Fruit fly (Drosophila melanogaster) whole organism, embryonic: ENCODE results near the gene CG6983.

Experiments used
- Blimp-1 ChIP-seq: fragments of 200-800 bp; sonication (Bioruptor generic); optimal IDR thresholded peaks from 3 replicates; lab custom pipeline; 2018; ENCODE audit warnings: missing biosample characterization, missing genetic modification characterization, mild to moderate bottlenecking, moderate library complexity, missing genetic modification reagents
- BtbVII ChIP-seq: fragments of 200-800 bp; sonication (Bioruptor generic); optimal IDR thresholded peaks from 3 replicates; lab custom pipeline; 2017; ENCODE audit warnings: missing biosample characterization, mild to moderate bottlenecking, missing genetic modification characterization
- CG10147 ChIP-seq: fragments of 200-800 bp; sonication (Bioruptor generic); optimal IDR thresholded peaks from 2 replicates; lab custom pipeline; 2019; ENCODE audit warnings: missing biosample characterization, mild to moderate bottlenecking, missing genetic modification characterization, moderate library complexity
- CG10366 ChIP-seq: fragments of 200-800 bp; sonication (Bioruptor generic); IDR thresholded peaks from 2 replicates; pipeline ENCODE4 v1.3.6; 2022; ENCODE audit warnings: missing biosample characterization, missing genetic modification characterization
- CG10959 ChIP-seq: fragments of 200-800 bp; sonication (Bioruptor generic); IDR thresholded peaks from 2 replicates; pipeline ENCODE4 v1.3.6; 2022; ENCODE audit warnings: missing biosample characterization, missing genetic modification characterization
- CG12104 ChIP-seq: fragments of 200-800 bp; sonication (Bioruptor generic); optimal IDR thresholded peaks from 3 replicates; lab custom pipeline; 2016; ENCODE audit warnings: missing biosample characterization, missing genetic modification characterization
- CG13123 ChIP-seq: fragments of 200-800 bp; sonication (Bioruptor generic); optimal IDR thresholded peaks from 2 replicates; lab custom pipeline; 2016; ENCODE audit warnings: missing biosample characterization, missing genetic modification characterization
- CG15514 ChIP-seq: fragments of 200-800 bp; sonication (Bioruptor generic); optimal IDR thresholded peaks from 3 replicates; lab custom pipeline; 2017; ENCODE audit warnings: missing biosample characterization, missing genetic modification characterization, mild to moderate bottlenecking, moderate library complexity, missing genetic modification reagents
- CG18764 ChIP-seq: fragments of 200-800 bp; sonication (Bioruptor generic); optimal IDR thresholded peaks from 3 replicates; lab custom pipeline; 2016; ENCODE audit warnings: missing biosample characterization, missing genetic modification characterization
- CG2202 ChIP-seq: fragments of 200-800 bp; sonication (Bioruptor generic); optimal IDR thresholded peaks from 2 replicates; lab custom pipeline; 2018; ENCODE audit warnings: missing biosample characterization, mild to moderate bottlenecking, missing genetic modification characterization
- CG3281 ChIP-seq: fragments of 200-800 bp; sonication (Bioruptor generic); optimal IDR thresholded peaks from 3 replicates; lab custom pipeline; 2017; ENCODE audit warnings: missing biosample characterization, mild to moderate bottlenecking, missing genetic modification characterization
- CG43689 ChIP-seq: fragments of 200-800 bp; sonication (Bioruptor generic); IDR thresholded peaks from 2 replicates; pipeline ENCODE4 v1.3.6; 2022; ENCODE audit warnings: missing biosample characterization, missing genetic modification characterization
- CG4424 ChIP-seq: fragments of 200-800 bp; sonication (Bioruptor generic); optimal IDR thresholded peaks from 3 replicates; lab custom pipeline; 2016; ENCODE audit warnings: missing biosample characterization, missing genetic modification characterization
- CG5953 ChIP-seq: fragments of 200-800 bp; sonication (Bioruptor generic); IDR thresholded peaks from 2 replicates; pipeline ENCODE4 v1.3.6; 2022; ENCODE audit warnings: missing biosample characterization, missing genetic modification characterization
- CG6683 ChIP-seq: fragments of 200-800 bp; sonication (Bioruptor generic); optimal IDR thresholded peaks from 2 replicates; lab custom pipeline; 2017; ENCODE audit warnings: missing biosample characterization, mild to moderate bottlenecking, missing genetic modification characterization, missing genetic modification reagents
- CG6791 ChIP-seq: fragments of 200-800 bp; sonication (Bioruptor generic); IDR thresholded peaks from 3 replicates; pipeline ENCODE4 v1.3.6; 2022; ENCODE audit warnings: missing biosample characterization, missing genetic modification characterization; ENCODE audit not compliant: partially characterized antibody
- CG7987 ChIP-seq: fragments of 200-800 bp; sonication (Bioruptor generic); optimal IDR thresholded peaks from 2 replicates; lab custom pipeline; 2018; ENCODE audit warnings: missing biosample characterization, mild to moderate bottlenecking, missing genetic modification characterization, moderate library complexity
- CG9215 ChIP-seq: fragments of 200-800 bp; sonication (Bioruptor generic); IDR thresholded peaks from 2 replicates; pipeline ENCODE4 v1.3.6; 2022; ENCODE audit warnings: missing biosample characterization, missing genetic modification characterization
- Dip3 ChIP-seq: fragments of 200-800 bp; sonication (Bioruptor generic); optimal IDR thresholded peaks from 3 replicates; lab custom pipeline; 2016; ENCODE audit warnings: missing biosample characterization, missing genetic modification characterization
- Dll ChIP-seq: fragments of 200-800 bp; sonication (Bioruptor generic); IDR thresholded peaks from 4 replicates; pipeline ENCODE4 v1.3.6; 2022; ENCODE audit warnings: missing biosample characterization, missing genetic modification characterization; ENCODE audit not compliant: partially characterized antibody
- Doc3 ChIP-seq: fragments of 200-800 bp; sonication (Bioruptor generic); IDR thresholded peaks from 3 replicates; pipeline ENCODE4 v1.3.6; 2022; ENCODE audit warnings: missing biosample characterization, missing genetic modification characterization; ENCODE audit not compliant: partially characterized antibody
- Elba2 ChIP-seq: fragments of 200-800 bp; sonication (Bioruptor generic); optimal IDR thresholded peaks from 3 replicates; lab custom pipeline; 2016; ENCODE audit warnings: missing biosample characterization, missing genetic modification characterization
- Fer2 ChIP-seq: fragments of 200-800 bp; sonication (Bioruptor generic); optimal IDR thresholded peaks from 2 replicates; lab custom pipeline; 2018; ENCODE audit warnings: missing biosample characterization, mild to moderate bottlenecking, missing genetic modification characterization, moderate library complexity
- HLHmδ ChIP-seq: fragments of 200-800 bp; sonication (Bioruptor generic); optimal IDR thresholded peaks from 2 replicates; lab custom pipeline; 2018; ENCODE audit warnings: missing biosample characterization, mild to moderate bottlenecking, missing genetic modification characterization, moderate library complexity
- Hsf ChIP-seq: fragments of 200-800 bp; sonication (Bioruptor generic); optimal IDR thresholded peaks from 3 replicates; lab custom pipeline; 2016; ENCODE audit warnings: missing biosample characterization, missing genetic modification characterization
- Meics ChIP-seq: fragments of 200-800 bp; sonication (Bioruptor generic); optimal IDR thresholded peaks from 2 replicates; lab custom pipeline; 2017; ENCODE audit warnings: missing biosample characterization, mild to moderate bottlenecking, missing genetic modification characterization
- NK7.1 ChIP-seq: fragments of 200-800 bp; sonication (Bioruptor generic); optimal IDR thresholded peaks from 3 replicates; lab custom pipeline; 2016; ENCODE audit warnings: missing biosample characterization, missing genetic modification characterization
- Neu2 ChIP-seq: fragments of 200-800 bp; sonication (Bioruptor generic); optimal IDR thresholded peaks from 3 replicates; lab custom pipeline; 2016; ENCODE audit warnings: missing biosample characterization, missing genetic modification characterization, borderline replicate concordance
- Oli ChIP-seq: fragments of 200-800 bp; sonication (Bioruptor generic); optimal IDR thresholded peaks from 2 replicates; lab custom pipeline; 2018; ENCODE audit warnings: missing biosample characterization, mild to moderate bottlenecking, missing genetic modification characterization, moderate library complexity
- PHDP ChIP-seq: fragments of 200-800 bp; sonication (Bioruptor generic); optimal IDR thresholded peaks from 3 replicates; lab custom pipeline; 2018; ENCODE audit warnings: missing biosample characterization, mild to moderate bottlenecking, missing genetic modification characterization, moderate library complexity
- aop ChIP-seq: fragments of 200-800 bp; sonication (Bioruptor generic); IDR thresholded peaks from 2 replicates; pipeline ENCODE4 v1.3.6; 2022; ENCODE audit warnings: missing biosample characterization, missing genetic modification characterization
- btn ChIP-seq: fragments of 200-800 bp; sonication (Bioruptor generic); optimal IDR thresholded peaks from 2 replicates; lab custom pipeline; 2016; ENCODE audit warnings: missing biosample characterization, missing genetic modification characterization
- ci ChIP-seq: fragments of 200-800 bp; sonication (Bioruptor generic); IDR thresholded peaks from 3 replicates; pipeline ENCODE4 v1.3.6; 2022; ENCODE audit warnings: missing biosample characterization, missing genetic modification characterization
- corto ChIP-seq: fragments of 200-800 bp; sonication (Bioruptor generic); optimal IDR thresholded peaks from 2 replicates; lab custom pipeline; 2016; ENCODE audit warnings: missing biosample characterization, mild to moderate bottlenecking, missing genetic modification characterization, moderate library complexity
- crc ChIP-seq: fragments of 200-800 bp; sonication (Bioruptor generic); optimal IDR thresholded peaks from 2 replicates; lab custom pipeline; 2016; ENCODE audit warnings: missing biosample characterization, missing genetic modification characterization
- croc ChIP-seq: fragments of 200-800 bp; sonication (Bioruptor generic); conservative IDR thresholded peaks from 3 replicates; pipeline ENCODE4 v1.3.6; 2022; ENCODE audit warnings: missing biosample characterization, missing genetic modification characterization
- gfzf ChIP-seq: fragments of 200-800 bp; sonication (Bioruptor generic); optimal IDR thresholded peaks from 2 replicates; lab custom pipeline; 2016; ENCODE audit warnings: missing biosample characterization, mild to moderate bottlenecking, missing genetic modification characterization, moderate library complexity
- jing ChIP-seq: fragments of 200-800 bp; sonication (Bioruptor generic); optimal IDR thresholded peaks from 2 replicates; lab custom pipeline; 2018; ENCODE audit warnings: missing biosample characterization, mild to moderate bottlenecking, missing genetic modification characterization
- knrl ChIP-seq: fragments of 200-800 bp; sonication (Bioruptor generic); IDR thresholded peaks from 3 replicates; pipeline ENCODE4 v1.3.6; 2022; ENCODE audit warnings: missing biosample characterization, missing genetic modification characterization; ENCODE audit not compliant: partially characterized antibody
- lbe ChIP-seq: fragments of 200-800 bp; sonication (Bioruptor generic); optimal IDR thresholded peaks from 2 replicates; lab custom pipeline; 2016; ENCODE audit warnings: missing biosample characterization, mild to moderate bottlenecking, missing genetic modification characterization
- lilli ChIP-seq: fragments of 200-800 bp; sonication (Bioruptor generic); optimal IDR thresholded peaks from 3 replicates; lab custom pipeline; 2016; ENCODE audit warnings: missing biosample characterization, missing genetic modification characterization
- luna ChIP-seq: fragments of 200-800 bp; sonication (Bioruptor generic); optimal IDR thresholded peaks from 2 replicates; lab custom pipeline; 2016; ENCODE audit warnings: missing biosample characterization, missing genetic modification characterization
- nerfin-2 ChIP-seq: fragments of 200-800 bp; sonication (Bioruptor generic); IDR thresholded peaks from 2 replicates; pipeline ENCODE4 v1.3.6; 2022; ENCODE audit warnings: missing biosample characterization, missing genetic modification characterization; ENCODE audit not compliant: partially characterized antibody
- otp ChIP-seq: fragments of 200-800 bp; sonication (Bioruptor generic); IDR thresholded peaks from 3 replicates; pipeline ENCODE4, ENCODE4 v1.3.6; 2022; ENCODE audit warnings: missing biosample characterization, missing genetic modification characterization
- p53 ChIP-seq: fragments of 200-800 bp; sonication (Bioruptor generic); optimal IDR thresholded peaks from 2 replicates; lab custom pipeline; 2016; ENCODE audit warnings: missing biosample characterization, missing genetic modification characterization
- pb ChIP-seq: fragments of 200-800 bp; sonication (Bioruptor generic); optimal IDR thresholded peaks from 3 replicates; lab custom pipeline; 2016; ENCODE audit warnings: missing biosample characterization, missing genetic modification characterization
- shn ChIP-seq: fragments of 200-800 bp; sonication (Bioruptor generic); optimal IDR thresholded peaks from 3 replicates; lab custom pipeline; 2016; ENCODE audit warnings: missing biosample characterization, missing genetic modification characterization
- trh ChIP-seq: fragments of 200-800 bp; sonication (Bioruptor generic); optimal IDR thresholded peaks from 2 replicates; lab custom pipeline; 2016; ENCODE audit warnings: missing biosample characterization, missing genetic modification characterization
- unc-4 ChIP-seq: fragments of 200-800 bp; sonication (Bioruptor generic); IDR thresholded peaks from 2 replicates; pipeline ENCODE4 v1.3.6; 2022; ENCODE audit warnings: missing biosample characterization, missing genetic modification characterization; ENCODE audit not compliant: partially characterized antibody
- usp ChIP-seq: fragments of >200 bp; optimal IDR thresholded peaks from 2 replicates; lab custom pipeline; 2017; ENCODE audit warnings: missing biosample characterization, missing genetic modification characterization
- vvl ChIP-seq: fragments of 200-800 bp; sonication (Bioruptor generic); IDR thresholded peaks from 2 replicates; pipeline ENCODE4 v1.3.6; 2022; ENCODE audit warnings: missing biosample characterization, missing genetic modification characterization

The CG6983 gene

dm6 chr3L:8405123-8405522 is 44.1 kb downstream of the CG6983 start, which contains the start of the genes Tpt, mkg-p and CG13667 (continued):
- TF ChIP-seq CG5953 (no peak), CG43689 (GFP tag; lab: Robert Waterston, UW) (no peak), PHDP (no peak), Neu2 (GFP tag; lab: Kevin White, UChicago) (no peak), ci (no peak), lbe (no peak), p53 (no peak), NK7.1 (GFP tag; lab: Kevin White, UChicago) (no peak), Dll (GFP tag; lab: Robert Waterston, UW) (peak; percentile 89), gfzf (GFP tag; lab: Kevin White, UChicago) (peak; percentile 79), Blimp-1 (GFP tag; lab: Kevin White, UChicago) (no peak), Meics (no peak), lilli (GFP tag; lab: Kevin White, UChicago) (no peak), CG4424 (GFP tag; lab: Kevin White, UChicago) (no peak), shn (GFP tag; lab: Kevin White, UChicago) (no peak), Doc3 (peak; percentile 63; the same call in 2 of the 3 replicates), CG2202 (tag; lab: Kevin White, UChicago) (no peak), CG13123 (GFP tag; lab: Kevin White, UChicago) (no peak), luna (GFP tag; lab: Kevin White, UChicago) (no peak), aop (GFP tag; lab: Robert Waterston, UW) (no peak), corto (GFP tag; lab: Kevin White, UChicago) (no peak), otp (GFP tag; lab: Robert Waterston, UW) (no peak), CG10366 (GFP tag; lab: Robert Waterston, UW) (no peak), jing (GFP tag; lab: Kevin White, UChicago) (no peak), CG15514 (GFP tag; lab: Kevin White, UChicago) (peak; percentile 66), pb (GFP tag; lab: Kevin White, UChicago) (no peak), CG9215 (GFP tag; lab: Robert Waterston, UW) (no peak), CG10959 (GFP tag; lab: Robert Waterston, UW) (no peak), trh (GFP tag; lab: Kevin White, UChicago) (no peak), crc (GFP tag; lab: Kevin White, UChicago) (no peak), Fer2 (no peak), Dip3 (no peak), CG3281 (no peak), Elba2 (GFP tag; lab: Kevin White, UChicago) (no peak), CG12104 (GFP tag; lab: Kevin White, UChicago) (no peak), HLHmδ (GFP tag; lab: Kevin White, UChicago) (no peak), knrl (GFP tag; lab: Robert Waterston, UW) (peak; percentile 83), vvl (GFP tag; lab: Robert Waterston, UW) (peak; percentile 64), btn (GFP tag; lab: Kevin White, UChicago) (no peak), BtbVII (GFP tag; lab: Kevin White, UChicago) (no peak), nerfin-2 (GFP tag; lab: Robert Waterston, UW) (no peak; the same call in 1 of the 2 replicates), CG10147 (GFP tag; lab: Kevin White, UChicago) (no peak), CG18764 (GFP tag; lab: Kevin White, UChicago) (no peak), usp (GFP tag; lab: Kevin White, UChicago) (no peak), CG6683 (GFP tag; lab: Kevin White, UChicago) (no peak), CG7987 (GFP tag; lab: Kevin White, UChicago) (no peak), croc (GFP tag; lab: Robert Waterston, UW) (no peak), Oli (tag; lab: Kevin White, UChicago) (no peak), CG6791 (peak; percentile 79), unc-4 (GFP tag; lab: Robert Waterston, UW) (peak; percentile 87), Hsf (GFP tag; lab: Kevin White, UChicago) (no peak)
